Fruit fly (Drosophila melanogaster) whole organism, prepupa: ENCODE measurements around the gene CG4218.
A peak's percentile ranks its signal among the peaks of the same experiment; 100 is the strongest.

Experiments
- Blimp-1 ChIP-seq: fragments of 200-800 bp; sonication (Bioruptor generic); optimal IDR thresholded peaks from 3 replicates; lab custom pipeline; 2017; ENCODE audit warnings: missing biosample characterization, missing genetic modification characterization, mild to moderate bottlenecking, moderate library complexity, missing genetic modification reagents
- CG10669 ChIP-seq: fragments of 200-800 bp; sonication (Bioruptor generic); optimal IDR thresholded peaks from 3 replicates; lab custom pipeline; 2018; ENCODE audit warnings: missing biosample characterization, mild to moderate bottlenecking, missing genetic modification characterization, moderate library complexity
- CG11294 ChIP-seq: fragments of 200-800 bp; sonication (Bioruptor generic); IDR thresholded peaks from 2 replicates; pipeline ENCODE4 v1.3.6; 2022; ENCODE audit warnings: missing biosample characterization, missing genetic modification characterization
- CG11762 ChIP-seq: fragments of 200-800 bp; sonication (Bioruptor generic); optimal IDR thresholded peaks from 3 replicates; lab custom pipeline; 2016; ENCODE audit warnings: missing biosample characterization, missing genetic modification characterization; ENCODE audit not compliant: insufficient read depth
- CG15336 ChIP-seq: fragments of 200-800 bp; sonication (Bioruptor generic); IDR thresholded peaks from 2 replicates; pipeline ENCODE4 v1.3.6; 2022; ENCODE audit warnings: missing biosample characterization, missing genetic modification characterization
- CG1621 ChIP-seq: fragments of 200-800 bp; sonication (Bioruptor generic); optimal IDR thresholded peaks from 3 replicates; lab custom pipeline; 2018; ENCODE audit warnings: missing biosample characterization, mild to moderate bottlenecking, missing genetic modification characterization
- CG16779 ChIP-seq: fragments of 200-800 bp; sonication (Bioruptor generic); optimal IDR thresholded peaks from 3 replicates; lab custom pipeline; 2017; ENCODE audit warnings: missing biosample characterization, mild to moderate bottlenecking, missing genetic modification characterization
- CG3032 ChIP-seq: fragments of 200-800 bp; optimal IDR thresholded peaks from 2 replicates; lab custom pipeline; 2019; ENCODE audit warnings: missing biosample characterization, mild to moderate bottlenecking, missing genetic modification characterization, moderate library complexity
- CG31627 ChIP-seq: fragments of 200-800 bp; sonication (Bioruptor generic); optimal IDR thresholded peaks from 3 replicates; lab custom pipeline; 2016; ENCODE audit warnings: missing biosample characterization, missing genetic modification characterization
- CG32006 ChIP-seq: fragments of 200-800 bp; sonication (Bioruptor generic); optimal IDR thresholded peaks from 3 replicates; lab custom pipeline; 2017; ENCODE audit warnings: missing biosample characterization, mild to moderate bottlenecking, missing genetic modification characterization
- CG34406 ChIP-seq: fragments of 200-800 bp; sonication (Bioruptor generic); optimal IDR thresholded peaks from 3 replicates; lab custom pipeline; 2016; ENCODE audit warnings: missing biosample characterization, missing genetic modification characterization
- CG4318 ChIP-seq: fragments of 200-800 bp; sonication (Bioruptor generic); optimal IDR thresholded peaks from 3 replicates; lab custom pipeline; 2017; ENCODE audit warnings: missing biosample characterization, mild to moderate bottlenecking, missing genetic modification characterization
- CG6163 ChIP-seq: fragments of 200-800 bp; sonication (Bioruptor generic); IDR thresholded peaks from 3 replicates; pipeline ENCODE4 v1.3.6; 2022; ENCODE audit warnings: missing biosample characterization, missing genetic modification characterization
- CG6808 ChIP-seq: fragments of 200-800 bp; sonication (Bioruptor generic); optimal IDR thresholded peaks from 3 replicates; lab custom pipeline; 2017; ENCODE audit warnings: missing biosample characterization, missing genetic modification characterization, mild to moderate bottlenecking, moderate library complexity, missing genetic modification reagents
- CG7368 ChIP-seq: fragments of 200-800 bp; sonication (Bioruptor generic); optimal IDR thresholded peaks from 3 replicates; lab custom pipeline; 2016; ENCODE audit warnings: missing biosample characterization, missing genetic modification characterization
- CG8632 ChIP-seq: fragments of 200-800 bp; sonication (Bioruptor generic); optimal IDR thresholded peaks from 3 replicates; lab custom pipeline; 2016; ENCODE audit warnings: missing biosample characterization, missing genetic modification characterization
- Eip75B ChIP-seq: fragments of 200-800 bp; sonication (Bioruptor generic); optimal IDR thresholded peaks from 3 replicates; lab custom pipeline; 2016; ENCODE audit warnings: missing biosample characterization, missing genetic modification characterization
- Eip78C ChIP-seq: fragments of 200-800 bp; sonication (Bioruptor generic); peaks from one replicate; lab custom pipeline; 2016; ENCODE audit warnings: missing biosample characterization, missing genetic modification characterization
- Ets21C ChIP-seq: fragments of 200-800 bp; sonication (Bioruptor generic); optimal IDR thresholded peaks from 3 replicates; lab custom pipeline; 2016; ENCODE audit warnings: missing biosample characterization, missing genetic modification characterization
- Ets96B ChIP-seq: fragments of 200-800 bp; optimal IDR thresholded peaks from 2 replicates; lab custom pipeline; 2019; ENCODE audit warnings: missing biosample characterization, mild to moderate bottlenecking, missing genetic modification characterization, moderate library complexity
- Hr38 ChIP-seq: sonication (Bioruptor generic); optimal IDR thresholded peaks from 2 replicates; lab custom pipeline; 2016; ENCODE audit warnings: missing biosample characterization, missing genetic modification characterization
- Hr39 ChIP-seq: fragments of 200-800 bp; sonication (Bioruptor generic); optimal IDR thresholded peaks from 2 replicates; lab custom pipeline; 2016; ENCODE audit warnings: missing biosample characterization, missing genetic modification characterization
- Hr4 ChIP-seq: fragments of 200-800 bp; sonication (Bioruptor generic); optimal IDR thresholded peaks from 3 replicates; lab custom pipeline; 2016; ENCODE audit warnings: missing biosample characterization, missing genetic modification characterization
- Lpt ChIP-seq: fragments of 200-800 bp; sonication (Bioruptor generic); optimal IDR thresholded peaks from 3 replicates; lab custom pipeline; 2016; ENCODE audit warnings: missing biosample characterization, missing genetic modification characterization
- Met ChIP-seq: fragments of 200-800 bp; sonication (Bioruptor generic); optimal IDR thresholded peaks from 3 replicates; lab custom pipeline; 2016; ENCODE audit warnings: missing biosample characterization, missing genetic modification characterization
- OdsH ChIP-seq: fragments of 200-800 bp; sonication (Bioruptor generic); optimal IDR thresholded peaks from 3 replicates; lab custom pipeline; 2016; ENCODE audit warnings: missing biosample characterization, missing genetic modification characterization
- Smox ChIP-seq: fragments of 200-800 bp; sonication (Bioruptor generic); optimal IDR thresholded peaks from 3 replicates; lab custom pipeline; 2016; ENCODE audit warnings: missing biosample characterization, missing genetic modification characterization
- Sox102F ChIP-seq: fragments of 200-800 bp; sonication (Bioruptor generic); optimal IDR thresholded peaks from 2 replicates; lab custom pipeline; 2016; ENCODE audit warnings: missing biosample characterization, mild to moderate bottlenecking, missing genetic modification characterization
- achi ChIP-seq: fragments of 200-800 bp; sonication (Bioruptor generic); optimal IDR thresholded peaks from 3 replicates; lab custom pipeline; 2016; ENCODE audit warnings: missing biosample characterization, missing genetic modification characterization
- dsx ChIP-seq: fragments of 200-800 bp; optimal IDR thresholded peaks from 3 replicates; lab custom pipeline; 2019; ENCODE audit warnings: missing biosample characterization, mild to moderate bottlenecking, missing genetic modification characterization, moderate library complexity; ENCODE audit not compliant: poor library complexity, severe bottlenecking
- eg ChIP-seq: fragments of 200-800 bp; sonication (Bioruptor generic); IDR thresholded peaks from 3 replicates; pipeline ENCODE4 v1.3.6; 2022; ENCODE audit warnings: missing biosample characterization, missing genetic modification characterization
- esn ChIP-seq: fragments of 200-800 bp; sonication (Bioruptor generic); optimal IDR thresholded peaks from 2 replicates; lab custom pipeline; 2016; ENCODE audit warnings: missing biosample characterization, mild to moderate bottlenecking, missing genetic modification characterization, moderate library complexity
- fd59A ChIP-seq: fragments of 200-800 bp; sonication (Bioruptor generic); optimal IDR thresholded peaks from 2 replicates; lab custom pipeline; 2017; ENCODE audit warnings: missing biosample characterization, mild to moderate bottlenecking, missing genetic modification characterization, missing genetic modification reagents
- fd85E ChIP-seq: fragments of 200-800 bp; sonication (Bioruptor generic); optimal IDR thresholded peaks from 3 replicates; lab custom pipeline; 2016; ENCODE audit warnings: missing biosample characterization, missing genetic modification characterization
- net ChIP-seq: fragments of 200-800 bp; sonication (Bioruptor generic); optimal IDR thresholded peaks from 3 replicates; lab custom pipeline; 2016; ENCODE audit warnings: missing biosample characterization, missing genetic modification characterization
- pdm3 ChIP-seq: fragments of 200-800 bp; sonication (Bioruptor generic); optimal IDR thresholded peaks from 3 replicates; lab custom pipeline; 2016; ENCODE audit warnings: missing biosample characterization, missing genetic modification characterization
- salr ChIP-seq, 2 experiments: fragments of 200-800 bp; sonication (Bioruptor generic); optimal IDR thresholded peaks; 3 replicates each; lab custom pipeline; 2016 to 2018; ENCODE audit warnings: missing biosample characterization in 2 of 2, missing genetic modification characterization in 2 of 2, mild to moderate bottlenecking in 1 of 2
- spab ChIP-seq: fragments of 200-800 bp; sonication (Bioruptor generic); optimal IDR thresholded peaks from 2 replicates; lab custom pipeline; 2017; ENCODE audit warnings: missing biosample characterization, mild to moderate bottlenecking, missing genetic modification characterization, missing genetic modification reagents
- ss ChIP-seq, 2 experiments: fragments of 200-800 bp; sonication (Bioruptor generic); optimal IDR thresholded peaks; 2 replicates in 1 of 2; 3 replicates in 1 of 2; lab custom pipeline; 2017 to 2018; ENCODE audit warnings: mild to moderate bottlenecking in 2 of 2, missing biosample characterization in 2 of 2, missing genetic modification characterization in 2 of 2, moderate library complexity in 1 of 2
- svp ChIP-seq: fragments of 200-800 bp; sonication (Bioruptor generic); peaks from one replicate; lab custom pipeline; 2016; ENCODE audit warnings: missing biosample characterization, missing genetic modification characterization
- topi ChIP-seq: fragments of 200-800 bp; sonication (Bioruptor generic); optimal IDR thresholded peaks from 3 replicates; lab custom pipeline; 2016; ENCODE audit warnings: missing biosample characterization, missing genetic modification characterization
- vri ChIP-seq: fragments of 200-800 bp; sonication (Bioruptor generic); optimal IDR thresholded peaks from 3 replicates; lab custom pipeline; 2016; ENCODE audit warnings: missing biosample characterization, mild to moderate bottlenecking, missing genetic modification characterization

The CG4218 gene

DNA sequence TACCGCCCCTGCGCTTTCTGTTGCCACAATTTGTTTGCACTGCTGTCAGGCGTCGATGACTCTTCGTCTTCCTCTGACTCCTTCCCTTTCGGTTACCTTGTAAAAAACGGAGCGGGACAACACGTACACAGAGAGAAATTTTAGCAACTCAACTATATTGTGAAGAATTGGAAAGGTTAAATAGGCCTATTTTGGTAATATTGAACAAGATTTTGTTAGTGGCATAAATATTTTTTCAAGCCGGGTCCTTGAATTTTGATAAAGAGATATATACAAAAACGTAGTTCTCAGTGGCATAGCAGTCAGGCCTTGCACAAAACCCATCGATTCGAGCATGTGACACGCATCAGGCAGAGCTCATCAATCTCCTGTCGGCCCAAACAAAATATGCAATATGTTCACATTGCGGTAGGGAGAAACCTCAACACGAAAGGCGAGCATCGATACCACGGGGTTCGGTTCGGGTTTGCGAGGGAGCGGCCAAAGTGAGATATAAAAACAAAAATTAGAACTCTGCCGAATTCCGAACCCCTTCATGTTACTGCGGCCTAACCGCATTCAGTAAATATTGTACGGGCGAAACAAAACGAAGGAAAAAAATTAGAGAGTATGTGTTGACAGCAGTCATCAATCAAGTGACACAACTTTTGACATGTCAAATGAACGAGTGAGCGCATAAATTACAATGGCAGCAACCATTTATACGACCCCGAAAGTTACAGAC, 5.1 kb upstream of the CG4218 start (continued):
- TF ChIP-seq CG4318 (GFP tag; lab: Kevin White, UChicago) (no peak), Lpt (GFP tag; lab: Kevin White, UChicago) (peak; percentile 11), CG31627 (GFP tag; lab: Kevin White, UChicago) (peak; percentile 86), Hr39 (GFP tag; lab: Kevin White, UChicago) (peak; percentile 93), CG3032 (peak; percentile 89), Ets96B (tag; lab: Kevin White, UChicago) (peak; percentile 88), CG7368 (GFP tag; lab: Kevin White, UChicago) (peak; percentile 80), spab (GFP tag; lab: Kevin White, UChicago) (peak; percentile 84), Hr38 (GFP tag; lab: Kevin White, UChicago) (no peak), Eip78C (peak; percentile 97), esn (GFP tag; lab: Kevin White, UChicago) (peak; percentile 88), topi (GFP tag; lab: Kevin White, UChicago) (peak; percentile 92), Hr4 (GFP tag; lab: Kevin White, UChicago) (peak; percentile 69), CG6808 (GFP tag; lab: Kevin White, UChicago) (peak; percentile 87), CG6163 (GFP tag; lab: Robert Waterston, UW) (peak; percentile 87), salr (GFP tag; optimal IDR thresholded peaks at IDR 0.05; lab: Kevin White, UChicago) (no peak), Met (peak; percentile 93)

dm6 chr2L:14552819-14553218, 3.9 kb upstream of the CG4218 start:
- no peak for TF ChIP-seq fd85E
- TF ChIP-seq achi (GFP tag; lab: Kevin White, UChicago) = no peak
- peak; percentile 11; the same call in 1 of the 2 replicates for TF ChIP-seq CG11294 (GFP tag; lab: Robert Waterston, UW)
- TF ChIP-seq CG6163 (GFP tag; lab: Robert Waterston, UW) = peak; percentile 42; the same call in 1 of the 3 replicates
- TF ChIP-seq ss (GFP tag; optimal IDR thresholded peaks at IDR 0.05; lab: Kevin White, UChicago) = peak in 1 of 2 experiments; percentile 41
- no peak for TF ChIP-seq CG7368 (GFP tag; lab: Kevin White, UChicago)
- peak; percentile 19 for TF ChIP-seq Sox102F (GFP tag; lab: Kevin White, UChicago)
- TF ChIP-seq eg = 0 out of 3 replicates have a peak, but pooled peaks have one; percentile 23

DNA sequence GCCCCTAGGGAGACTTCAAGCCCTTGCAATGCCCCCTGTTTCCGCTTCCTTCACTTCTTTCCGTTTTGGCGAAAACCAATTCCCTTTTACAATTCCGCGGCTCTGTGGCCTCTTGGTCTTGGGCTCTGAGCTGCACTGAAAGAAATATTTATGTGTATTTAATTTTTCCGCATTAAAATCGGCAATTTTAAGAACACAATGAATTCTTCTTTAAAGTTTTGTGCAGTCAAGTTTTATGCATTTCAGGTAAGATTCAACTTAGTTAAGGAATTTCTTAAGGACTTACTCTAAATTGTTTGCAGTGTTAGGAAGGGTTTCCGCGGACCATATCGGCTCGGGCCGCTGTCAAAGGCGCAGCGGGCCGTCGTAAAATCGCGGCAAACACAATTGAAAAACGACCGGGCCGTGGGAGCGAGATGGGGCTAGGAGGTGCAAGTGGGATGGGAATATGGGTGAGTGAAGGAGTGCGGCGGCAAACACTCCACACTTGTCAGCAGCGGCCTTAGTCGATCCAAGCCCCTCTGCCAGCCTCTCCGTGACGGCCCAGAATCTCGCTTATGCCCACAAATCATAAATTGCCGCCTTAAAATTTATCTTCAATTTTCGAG, 3.3 kb upstream of the CG4218 start:
- TF ChIP-seq fd85E (peak; percentile 61), dsx (GFP tag; lab: Kevin White, UChicago) (peak; percentile 90), CG32006 (GFP tag; lab: Kevin White, UChicago) (peak; percentile 74), CG3032 (peak; percentile 92), pdm3 (GFP tag; lab: Kevin White, UChicago) (peak; percentile 92), CG10669 (GFP tag; lab: Kevin White, UChicago) (peak; percentile 94), CG7368 (GFP tag; lab: Kevin White, UChicago) (peak; percentile 83), Lpt (GFP tag; lab: Kevin White, UChicago) (peak; percentile 59), vri (GFP tag; lab: Kevin White, UChicago) (peak; percentile 94), CG34406 (peak; percentile 92), salr (GFP tag; optimal IDR thresholded peaks at IDR 0.05; lab: Kevin White, UChicago) (peak; percentile 74 to 85), Eip75B (peak; percentile 81), CG8632 (GFP tag; lab: Kevin White, UChicago) (peak; percentile 88), CG31627 (GFP tag; lab: Kevin White, UChicago) (peak; percentile 93), topi (GFP tag; lab: Kevin White, UChicago) (peak; percentile 95), Blimp-1 (GFP tag; lab: Kevin White, UChicago) (peak; percentile 81), CG11762 (peak; percentile 85), fd59A (GFP tag; lab: Kevin White, UChicago) (peak; percentile 87), CG1621 (peak; percentile 92), CG16779 (tag; lab: Kevin White, UChicago) (peak; percentile 57), CG15336 (GFP tag; lab: Robert Waterston, UW) (peak; percentile 63), svp (peak; percentile 97), Ets21C (peak; percentile 86), CG11294 (GFP tag; lab: Robert Waterston, UW) (peak; percentile 48), Met (peak; percentile 95), OdsH (peak; percentile 88), net (GFP tag; lab: Kevin White, UChicago) (peak; percentile 85), Smox (GFP tag; lab: Kevin White, UChicago) (peak; percentile 92), esn (GFP tag; lab: Kevin White, UChicago) (peak; percentile 95), CG6808 (GFP tag; lab: Kevin White, UChicago) (peak; percentile 89), Hr39 (GFP tag; lab: Kevin White, UChicago) (peak; percentile 95), achi (GFP tag; lab: Kevin White, UChicago) (peak; percentile 91)
